Fruit fly (Drosophila melanogaster) whole organism, pupa: Measurements from ENCODE around the gene CG9706.

Experiments used
- CG10348 ChIP-seq: fragments of 200-800 bp; sonication (Bioruptor generic); IDR thresholded peaks from 2 replicates; pipeline ENCODE4 v1.3.6; 2022; ENCODE audit warnings: missing biosample characterization, missing genetic modification characterization
- CG12605 ChIP-seq: fragments of 200-800 bp; sonication (Bioruptor generic); IDR thresholded peaks from 2 replicates; pipeline ENCODE4 v1.3.6; 2022; ENCODE audit warnings: missing biosample characterization, missing genetic modification characterization
- CG17806 ChIP-seq: fragments of 200-800 bp; sonication (Bioruptor generic); optimal IDR thresholded peaks from 2 replicates; lab custom pipeline; 2018; ENCODE audit warnings: missing biosample characterization, mild to moderate bottlenecking, missing genetic modification characterization, moderate library complexity
- CG8301 ChIP-seq: fragments of 200-800 bp; sonication (Bioruptor generic); optimal IDR thresholded peaks from 2 replicates; lab custom pipeline; 2018; ENCODE audit warnings: missing biosample characterization, mild to moderate bottlenecking, missing genetic modification characterization
- Ets98B ChIP-seq: fragments of 200-800 bp; sonication (Bioruptor generic); IDR thresholded peaks from 2 replicates; pipeline ENCODE4 v1.3.6; 2022; ENCODE audit warnings: missing biosample characterization, missing genetic modification characterization
- Pif1A ChIP-seq: fragments of 200-800 bp; sonication (Bioruptor generic); optimal IDR thresholded peaks from 3 replicates; lab custom pipeline; 2016; ENCODE audit warnings: missing biosample characterization, missing genetic modification characterization

DNA sequence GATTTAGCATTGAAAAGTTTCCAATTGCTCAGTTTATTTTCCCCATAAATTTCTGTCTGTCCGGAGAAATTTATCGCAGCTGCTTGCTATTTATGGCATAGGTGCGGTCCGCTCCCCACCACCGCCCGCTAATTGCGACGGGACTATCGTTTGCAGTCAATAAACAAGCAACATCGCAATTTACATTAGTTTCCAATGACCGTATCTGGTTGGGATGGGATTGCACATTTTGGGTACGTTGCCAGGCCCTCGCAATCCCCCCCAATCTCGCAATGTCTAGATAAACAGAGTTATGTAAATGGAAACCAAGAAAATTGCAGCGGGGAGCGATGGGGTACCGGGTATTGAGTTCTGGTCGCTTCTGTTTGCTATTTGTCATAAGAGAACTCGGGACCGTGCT, 21.8 kb downstream of the CG9706 start, which contains the start of gene nudC:
- TF ChIP-seq CG8301 (tag; lab: Kevin White, UChicago), result no peak
- no peak for TF ChIP-seq CG17806 (tag; lab: Kevin White, UChicago)
- TF ChIP-seq Pif1A (GFP tag; lab: Kevin White, UChicago), result no peak
- no peak for TF ChIP-seq Ets98B
- no peak for TF ChIP-seq CG10348 (GFP tag; lab: Robert Waterston, UW)
- no peak for TF ChIP-seq CG12605 (GFP tag; lab: Robert Waterston, UW)
